Fruit fly (Drosophila melanogaster) whole organism, embryonic: ENCODE measurements around the gene Zip88E.

Source experiments
- Asciz ChIP-seq: fragments of 200-800 bp; sonication (Bioruptor generic); optimal IDR thresholded peaks from 2 replicates; lab custom pipeline; 2017; ENCODE audit warnings: missing biosample characterization, mild to moderate bottlenecking, missing genetic modification characterization, missing genetic modification reagents
- BEAF-32 ChIP-seq: fragments of 200-800 bp; sonication (Bioruptor generic); optimal IDR thresholded peaks from 3 replicates; lab custom pipeline; 2017; ENCODE audit warnings: missing biosample characterization, missing genetic modification characterization, mild to moderate bottlenecking, moderate library complexity, missing genetic modification reagents
- CG11093 ChIP-seq: fragments of 200-800 bp; sonication (Bioruptor generic); IDR thresholded peaks from 3 replicates; pipeline ENCODE4 v1.3.6; 2022; ENCODE audit warnings: missing biosample characterization, missing genetic modification characterization
- CG11456 ChIP-seq: fragments of 200-800 bp; sonication (Bioruptor generic); IDR thresholded peaks from 3 replicates; pipeline ENCODE4 v1.3.6; 2022; ENCODE audit warnings: missing biosample characterization, missing genetic modification characterization
- CG11723 ChIP-seq: fragments of 200-800 bp; sonication (Bioruptor generic); optimal IDR thresholded peaks from 2 replicates; lab custom pipeline; 2017; ENCODE audit warnings: missing biosample characterization, mild to moderate bottlenecking, missing genetic modification characterization
- CG12942 ChIP-seq: fragments of 200-800 bp; sonication (Bioruptor generic); optimal IDR thresholded peaks from 3 replicates; lab custom pipeline; 2016; ENCODE audit warnings: missing biosample characterization, missing genetic modification characterization
- CG13287 ChIP-seq: fragments of 200-800 bp; sonication (Bioruptor generic); IDR thresholded peaks from 2 replicates; pipeline ENCODE4 v1.3.6; 2022; ENCODE audit warnings: missing biosample characterization, missing genetic modification characterization; ENCODE audit not compliant: partially characterized antibody
- CG13296 ChIP-seq: fragments of 200-800 bp; sonication (Bioruptor generic); optimal IDR thresholded peaks from 3 replicates; lab custom pipeline; 2018; ENCODE audit warnings: missing biosample characterization, mild to moderate bottlenecking, missing genetic modification characterization
- CG13894 ChIP-seq: fragments of 200-800 bp; sonication (Bioruptor generic); optimal IDR thresholded peaks from 3 replicates; lab custom pipeline; 2018; ENCODE audit warnings: missing biosample characterization, mild to moderate bottlenecking, missing genetic modification characterization, moderate library complexity
- CG14860 ChIP-seq: fragments of 200-800 bp; sonication (Bioruptor generic); IDR thresholded peaks from 3 replicates; pipeline ENCODE4 v1.3.6; 2022; ENCODE audit warnings: missing biosample characterization, missing genetic modification characterization; ENCODE audit not compliant: partially characterized antibody
- CG15479 ChIP-seq: fragments of 200-800 bp; sonication (Bioruptor generic); optimal IDR thresholded peaks from 3 replicates; lab custom pipeline; 2019; ENCODE audit warnings: missing biosample characterization, mild to moderate bottlenecking, missing genetic modification characterization, moderate library complexity
- CG17359 ChIP-seq: fragments of 200-800 bp; sonication (Bioruptor generic); optimal IDR thresholded peaks from 3 replicates; lab custom pipeline; 2018; ENCODE audit warnings: missing biosample characterization, mild to moderate bottlenecking, missing genetic modification characterization, moderate library complexity
- CG17361 ChIP-seq: fragments of 200-800 bp; sonication (Bioruptor generic); IDR thresholded peaks from 3 replicates; pipeline ENCODE4 v1.3.6; 2022; ENCODE audit warnings: missing biosample characterization, missing genetic modification characterization
- CG18619 ChIP-seq: fragments of 200-800 bp; sonication (Bioruptor generic); optimal IDR thresholded peaks from 3 replicates; lab custom pipeline; 2017; ENCODE audit warnings: missing biosample characterization, mild to moderate bottlenecking, missing genetic modification characterization
- CG3281 ChIP-seq: fragments of 200-800 bp; sonication (Bioruptor generic); optimal IDR thresholded peaks from 3 replicates; lab custom pipeline; 2017; ENCODE audit warnings: missing biosample characterization, mild to moderate bottlenecking, missing genetic modification characterization
- CG34376 ChIP-seq: fragments of 200-800 bp; sonication (Bioruptor generic); optimal IDR thresholded peaks from 2 replicates; lab custom pipeline; 2018; ENCODE audit warnings: missing biosample characterization, mild to moderate bottlenecking, missing genetic modification characterization
- CG5180 ChIP-seq: fragments of 200-800 bp; sonication (Bioruptor generic); optimal IDR thresholded peaks from 3 replicates; lab custom pipeline; 2017; ENCODE audit warnings: missing biosample characterization, missing genetic modification characterization, mild to moderate bottlenecking, moderate library complexity, missing genetic modification reagents
- CG6765 ChIP-seq: fragments of 200-800 bp; sonication (Bioruptor generic); optimal IDR thresholded peaks from 3 replicates; lab custom pipeline; 2017; ENCODE audit warnings: missing biosample characterization, mild to moderate bottlenecking, missing genetic modification characterization
- CG6791 ChIP-seq: fragments of 200-800 bp; sonication (Bioruptor generic); IDR thresholded peaks from 3 replicates; pipeline ENCODE4 v1.3.6; 2022; ENCODE audit warnings: missing biosample characterization, missing genetic modification characterization; ENCODE audit not compliant: partially characterized antibody
- CG7963 ChIP-seq: fragments of 200-800 bp; sonication (Bioruptor generic); IDR thresholded peaks from 3 replicates; pipeline ENCODE4 v1.3.6; 2022; ENCODE audit warnings: missing biosample characterization, missing genetic modification characterization; ENCODE audit not compliant: partially characterized antibody
- Dek ChIP-seq: fragments of 200-800 bp; sonication (Bioruptor generic); optimal IDR thresholded peaks from 3 replicates; lab custom pipeline; 2019; ENCODE audit warnings: missing biosample characterization, mild to moderate bottlenecking, missing genetic modification characterization, moderate library complexity
- Dll ChIP-seq: fragments of 200-800 bp; sonication (Bioruptor generic); IDR thresholded peaks from 4 replicates; pipeline ENCODE4 v1.3.6; 2022; ENCODE audit warnings: missing biosample characterization, missing genetic modification characterization; ENCODE audit not compliant: partially characterized antibody
- Hr51 ChIP-seq, 2 experiments: fragments of 200-800 bp; sonication (Bioruptor generic); optimal IDR thresholded peaks; 2 replicates in 1 of 2; 3 replicates in 1 of 2; lab custom pipeline; 2016 to 2018; ENCODE audit warnings: missing biosample characterization in 2 of 2, missing genetic modification characterization in 2 of 2, mild to moderate bottlenecking in 1 of 2, moderate library complexity in 1 of 2
- Hr78 ChIP-seq, 2 experiments: fragments of 200-800 bp in 1 of 2; fragments of >200 bp in 1 of 2; sonication (Bioruptor generic) in 1 of 2; optimal IDR thresholded peaks; 2 replicates each; lab custom pipeline; 2017 to 2019; ENCODE audit warnings: missing biosample characterization in 2 of 2, missing genetic modification characterization in 2 of 2, mild to moderate bottlenecking in 1 of 2, moderate library complexity in 1 of 2
- Lhr ChIP-seq: fragments of 200-800 bp; sonication (Bioruptor generic); optimal IDR thresholded peaks from 3 replicates; lab custom pipeline; 2017; ENCODE audit warnings: mild to moderate bottlenecking, missing biosample characterization, missing genetic modification reagents, missing genetic modification characterization
- NC2α ChIP-seq: fragments of 200-800 bp; sonication (Bioruptor generic); optimal IDR thresholded peaks from 2 replicates; lab custom pipeline; 2016; ENCODE audit warnings: missing biosample characterization, missing genetic modification characterization
- NFAT ChIP-seq: fragments of 200-800 bp; sonication (Bioruptor generic); IDR thresholded peaks from 2 replicates; pipeline ENCODE4 v1.3.6; 2022; ENCODE audit warnings: missing biosample characterization, missing genetic modification characterization
- NK7.1 ChIP-seq: fragments of 200-800 bp; sonication (Bioruptor generic); optimal IDR thresholded peaks from 3 replicates; lab custom pipeline; 2016; ENCODE audit warnings: missing biosample characterization, missing genetic modification characterization
- Rfx ChIP-seq: fragments of 200-800 bp; sonication (Bioruptor generic); IDR thresholded peaks from 2 replicates; pipeline ENCODE4 v1.3.6; 2022; ENCODE audit warnings: missing biosample characterization, missing genetic modification characterization
- Sin3A ChIP-seq: fragments of >200 bp; optimal IDR thresholded peaks from 2 replicates; lab custom pipeline; 2018
- Sox102F ChIP-seq: fragments of 200-800 bp; sonication (Bioruptor generic); optimal IDR thresholded peaks from 2 replicates; lab custom pipeline; 2018; ENCODE audit warnings: missing biosample characterization, mild to moderate bottlenecking, missing genetic modification characterization, moderate library complexity
- bigmax ChIP-seq: fragments of 200-800 bp; sonication (Bioruptor generic); optimal IDR thresholded peaks from 2 replicates; lab custom pipeline; 2018; ENCODE audit warnings: missing biosample characterization, mild to moderate bottlenecking, missing genetic modification characterization
- crc ChIP-seq: fragments of 200-800 bp; sonication (Bioruptor generic); optimal IDR thresholded peaks from 2 replicates; lab custom pipeline; 2016; ENCODE audit warnings: missing biosample characterization, missing genetic modification characterization
- cwo ChIP-seq: fragments of 200-800 bp; sonication (Bioruptor generic); optimal IDR thresholded peaks from 3 replicates; lab custom pipeline; 2017; ENCODE audit warnings: missing biosample characterization, missing genetic modification characterization, mild to moderate bottlenecking, moderate library complexity, missing genetic modification reagents
- dm ChIP-seq: fragments of 200-800 bp; sonication (Bioruptor generic); optimal IDR thresholded peaks from 3 replicates; lab custom pipeline; 2016; ENCODE audit warnings: missing biosample characterization, missing genetic modification characterization
- dmrt99B ChIP-seq: fragments of 200-800 bp; sonication (Bioruptor generic); optimal IDR thresholded peaks from 2 replicates; lab custom pipeline; 2018; ENCODE audit warnings: missing biosample characterization, mild to moderate bottlenecking, missing genetic modification characterization, moderate library complexity
- eyg ChIP-seq: fragments of 200-800 bp; sonication (Bioruptor generic); optimal IDR thresholded peaks from 3 replicates; lab custom pipeline; 2016; ENCODE audit warnings: missing biosample characterization, missing genetic modification characterization
- ftz-f1 ChIP-seq: fragments of 200-800 bp; sonication (Bioruptor generic); optimal IDR thresholded peaks from 2 replicates; lab custom pipeline; 2016; ENCODE audit warnings: missing biosample characterization, missing genetic modification characterization
- kni ChIP-seq: fragments of 200-800 bp; sonication (Bioruptor generic); optimal IDR thresholded peaks from 3 replicates; lab custom pipeline; 2017; ENCODE audit warnings: mild to moderate bottlenecking, missing biosample characterization, missing genetic modification reagents, missing genetic modification characterization
- luna ChIP-seq: fragments of 200-800 bp; sonication (Bioruptor generic); optimal IDR thresholded peaks from 2 replicates; lab custom pipeline; 2016; ENCODE audit warnings: missing biosample characterization, missing genetic modification characterization
- maf-S ChIP-seq: fragments of 200-800 bp; sonication (Bioruptor generic); optimal IDR thresholded peaks from 2 replicates; lab custom pipeline; 2016; ENCODE audit warnings: missing biosample characterization, missing genetic modification characterization
- mirr ChIP-seq: fragments of 200-800 bp; sonication (Bioruptor generic); optimal IDR thresholded peaks from 3 replicates; lab custom pipeline; 2018; ENCODE audit warnings: missing biosample characterization, mild to moderate bottlenecking, missing genetic modification characterization
- org-1 ChIP-seq: fragments of 200-800 bp; sonication (Bioruptor generic); optimal IDR thresholded peaks from 2 replicates; lab custom pipeline; 2017; ENCODE audit warnings: missing biosample characterization, missing genetic modification characterization
- phol ChIP-seq: fragments of 200-800 bp; sonication (Bioruptor generic); optimal IDR thresholded peaks from 3 replicates; lab custom pipeline; 2018; ENCODE audit warnings: missing biosample characterization, mild to moderate bottlenecking, missing genetic modification characterization, moderate library complexity
- shn ChIP-seq: fragments of 200-800 bp; sonication (Bioruptor generic); optimal IDR thresholded peaks from 3 replicates; lab custom pipeline; 2016; ENCODE audit warnings: missing biosample characterization, missing genetic modification characterization
- slou ChIP-seq: fragments of 200-800 bp; sonication (Bioruptor generic); optimal IDR thresholded peaks from 3 replicates; lab custom pipeline; 2016; ENCODE audit warnings: missing biosample characterization, missing genetic modification characterization
- sob ChIP-seq: fragments of 200-800 bp; sonication (Bioruptor generic); IDR thresholded peaks from 2 replicates; pipeline ENCODE4 v1.3.6; 2022; ENCODE audit warnings: missing biosample characterization, missing genetic modification characterization
- wdn ChIP-seq: fragments of 200-800 bp; sonication (Bioruptor generic); IDR thresholded peaks from 2 replicates; pipeline ENCODE4 v1.3.6; 2022; ENCODE audit warnings: missing biosample characterization, missing genetic modification characterization
- yki ChIP-seq: fragments of >200 bp; optimal IDR thresholded peaks from 3 replicates; lab custom pipeline; 2018

The Zip88E gene

dm6 chr3R:15246601-15247000 is 21.9 kb upstream of the Zip88E start (continued):
- no peak for TF ChIP-seq CG13894 (tag; lab: Kevin White, UChicago)
- no peak for TF ChIP-seq CG11456
- TF ChIP-seq Rfx (GFP tag; lab: Robert Waterston, UW) = no peak
- no peak for TF ChIP-seq kni (GFP tag; lab: Kevin White, UChicago)
- no peak for TF ChIP-seq shn (GFP tag; lab: Kevin White, UChicago)
- TF ChIP-seq phol = no peak
- TF ChIP-seq CG6765 (GFP tag; lab: Kevin White, UChicago) = no peak
- peak; percentile 0 for TF ChIP-seq cwo (GFP tag; lab: Kevin White, UChicago)
- no peak for TF ChIP-seq bigmax (GFP tag; lab: Kevin White, UChicago)
- TF ChIP-seq Hr78 (GFP tag; optimal IDR thresholded peaks at IDR 0.05; lab: Kevin White, UChicago) = no peak
- TF ChIP-seq Asciz (GFP tag; lab: Kevin White, UChicago) = no peak
- peak; percentile 78 for TF ChIP-seq CG34376 (GFP tag; lab: Kevin White, UChicago)
- TF ChIP-seq Lhr (GFP tag; lab: Kevin White, UChicago) = no peak
- peak; percentile 6 for TF ChIP-seq dmrt99B (tag; lab: Kevin White, UChicago)

dm6 chr3R:15249037-15249436 is 19.4 kb upstream of the Zip88E start, which contains the start of gene Amt:
Gene Amt, minus strand, starts transcription at chr3R:15249137.
- no peak for TF ChIP-seq NFAT
- TF ChIP-seq CG18619 (GFP tag; lab: Kevin White, UChicago) = no peak
- TF ChIP-seq sob (GFP tag; lab: Robert Waterston, UW) = no peak
- no peak for TF ChIP-seq CG13287 (GFP tag; lab: Robert Waterston, UW)
- no peak for TF ChIP-seq CG6791 (GFP tag; lab: Robert Waterston, UW)
- TF ChIP-seq CG12942 (GFP tag; lab: Kevin White, UChicago) = no peak
- no peak for TF ChIP-seq CG17359
- no peak for TF ChIP-seq ftz-f1 (GFP tag; lab: Kevin White, UChicago)
- no peak for TF ChIP-seq CG13296
- TF ChIP-seq Dll (GFP tag; lab: Robert Waterston, UW) = no peak
- no peak for TF ChIP-seq org-1 (GFP tag; lab: Kevin White, UChicago)
- TF ChIP-seq CG11093 (GFP tag; lab: Robert Waterston, UW) = no peak
- no peak for TF ChIP-seq dm (GFP tag; lab: Kevin White, UChicago)
- TF ChIP-seq mirr (GFP tag; lab: Kevin White, UChicago) = no peak
- TF ChIP-seq Dek (tag; lab: Kevin White, UChicago) = no peak
- no peak for TF ChIP-seq yki (lab: Kevin White, UChicago)

dm6 chr3R:15249735-15250134 is 18.7 kb upstream of the Zip88E start, which contains the start of gene CG42404:
Gene CG42404, plus strand, starts transcription at chr3R:15250094.
- TF ChIP-seq slou (no peak), Sin3A (lab: Kevin White, UChicago) (no peak), CG5180 (GFP tag; lab: Kevin White, UChicago) (peak; percentile 77), CG17359 (no peak), CG17361 (GFP tag; lab: Robert Waterston, UW) (no peak), CG11723 (no peak), crc (no peak), luna (GFP tag; lab: Kevin White, UChicago) (no peak), CG14860 (GFP tag; lab: Robert Waterston, UW) (no peak), Sox102F (GFP tag; lab: Kevin White, UChicago) (no peak), maf-S (no peak), Hr51 (GFP tag; optimal IDR thresholded peaks at IDR 0.05; lab: Kevin White, UChicago) (no peak), CG7963 (GFP tag; lab: Robert Waterston, UW) (no peak), BEAF-32 (peak; percentile 4), CG15479 (GFP tag; lab: Kevin White, UChicago) (no peak), sob (GFP tag; lab: Robert Waterston, UW) (no peak), eyg (GFP tag; lab: Kevin White, UChicago) (no peak), NC2α (GFP tag; lab: Kevin White, UChicago) (no peak), CG3281 (GFP tag; lab: Kevin White, UChicago) (no peak), wdn (GFP tag; lab: Robert Waterston, UW) (no peak), NK7.1 (no peak)
